Worm (Caenorhabditis elegans): ENCODE results near the gene C49A9.1.

The C49A9.1 gene

ce11 chrIV:6258967-6259366 is 31.0 kb downstream of the C49A9.1 start:
- no peak for TF ChIP-seq gmeb-2 (tag; optimal IDR thresholded peaks at IDR 0.05)
- TF ChIP-seq ceh-34 (tag; optimal IDR thresholded peaks at IDR 0.05): no peak
- no peak for TF ChIP-seq syd-9 (tag; optimal IDR thresholded peaks at IDR 0.05)
- no peak for TF ChIP-seq pat-9 (tag; optimal IDR thresholded peaks at IDR 0.05)
- no peak for TF ChIP-seq ceh-48 (tag; optimal IDR thresholded peaks at IDR 0.05)

ce11 chrIV:6259732-6260131 is 31.7 kb downstream of the C49A9.1 start, which contains the start of gene nlp-16:
TSS of gene nlp-16 (minus strand) at chrIV:6259832.
- TF ChIP-seq ceh-2 (tag; optimal IDR thresholded peaks at IDR 0.05) (no peak), syd-9 (tag; optimal IDR thresholded peaks at IDR 0.05) (no peak)

DNA sequence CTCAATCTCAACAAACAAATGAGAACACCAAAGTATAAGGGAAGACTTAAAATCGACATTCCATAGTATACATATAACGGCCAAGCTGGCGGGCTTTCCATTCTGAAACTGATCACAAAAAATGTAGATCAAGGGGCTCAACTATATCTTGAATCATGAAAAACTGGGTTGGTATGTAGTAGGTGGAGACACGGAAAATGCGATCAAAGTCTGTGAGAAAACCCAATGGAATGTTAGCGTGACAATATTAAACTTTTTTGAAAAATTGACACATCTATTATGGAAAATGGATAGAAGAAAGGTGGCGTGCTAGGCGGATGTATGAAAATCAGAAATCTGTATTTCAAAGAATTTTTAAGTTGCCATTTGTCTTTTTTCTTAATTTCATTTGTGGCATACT is 35.3 kb downstream of the C49A9.1 start, which contains the start of gene srv-28:
srv-28 (minus strand) TSS at position 101 of the 400 bp plus-strand sequence.
- TF ChIP-seq ceh-18 (tag; optimal IDR thresholded peaks at IDR 0.05) (no peak), ceh-31 (tag; optimal IDR thresholded peaks at IDR 0.05) (no peak), ceh-34 (tag; optimal IDR thresholded peaks at IDR 0.05) (no peak), elt-4 (tag; optimal IDR thresholded peaks at IDR 0.05) (no peak), ttx-3 (tag; optimal IDR thresholded peaks at IDR 0.05) (no peak), lin-11 (tag; optimal IDR thresholded peaks at IDR 0.05) (no peak)

DNA sequence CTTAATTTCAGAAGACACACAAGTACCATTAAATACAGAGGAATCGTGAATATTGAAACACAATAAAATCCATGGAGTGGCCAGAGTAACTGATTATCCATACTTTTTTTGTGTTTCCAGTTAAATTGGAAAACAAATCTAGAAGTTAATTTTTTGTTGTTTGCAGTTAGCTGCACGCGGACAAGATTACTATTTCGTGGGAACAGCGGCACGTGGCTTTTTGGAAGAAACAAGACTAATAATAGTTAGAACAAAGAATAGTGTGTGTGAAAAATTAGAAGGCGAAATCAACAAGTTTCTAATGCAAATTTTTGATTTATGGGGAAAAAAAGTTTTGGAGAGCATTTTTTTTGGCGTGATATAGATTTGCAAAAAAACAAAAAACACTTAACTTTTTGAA is 38.5 kb downstream of the C49A9.1 start, which contains the start of gene srv-29:
srv-29 (minus strand) TSS at position 101 of the 400 bp plus-strand sequence.
- TF ChIP-seq pat-9 (tag; optimal IDR thresholded peaks at IDR 0.05) (no peak), sox-2 (GFP tag; IDR thresholded peaks at IDR 0.05) (no peak), fax-1 (tag; optimal IDR thresholded peaks at IDR 0.05) (no peak), hlh-15 (tag; optimal IDR thresholded peaks at IDR 0.05) (no peak), dve-1 (tag; optimal IDR thresholded peaks at IDR 0.05) (no peak), ets-4 (tag; optimal IDR thresholded peaks at IDR 0.05) (no peak), tbx-7 (tag; optimal IDR thresholded peaks at IDR 0.05) (no peak), unc-86 (tag; optimal IDR thresholded peaks at IDR 0.05) (no peak), pros-1 (tag; optimal IDR thresholded peaks at IDR 0.05) (no peak), lim-6 (tag; optimal IDR thresholded peaks at IDR 0.05) (no peak)

DNA sequence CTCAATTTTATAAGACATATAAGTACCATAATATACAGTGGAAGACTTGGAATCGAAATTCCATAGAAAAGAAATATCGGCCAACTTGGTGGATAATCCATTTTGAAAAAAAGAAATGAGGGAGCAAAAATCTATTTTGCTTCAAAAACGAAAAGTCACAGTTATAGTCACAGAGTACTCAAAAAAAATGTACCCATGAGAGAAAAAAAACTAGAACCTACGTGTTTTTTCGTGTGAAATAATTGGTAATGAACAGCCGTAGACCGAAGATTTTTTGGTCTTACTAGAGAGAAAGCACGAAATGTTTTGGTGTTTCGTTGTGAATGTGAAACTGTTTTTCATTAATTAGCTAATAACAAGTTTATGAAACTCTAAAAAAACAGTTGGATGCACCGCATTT is 41.4 kb downstream of the C49A9.1 start, which contains the start of gene srv-30:
srv-30 (minus strand) TSS at position 101 of the 400 bp plus-strand sequence.
- TF ChIP-seq lin-11 (tag; optimal IDR thresholded peaks at IDR 0.05) (no peak), unc-42 (tag; optimal IDR thresholded peaks at IDR 0.05) (no peak), ceh-18 (tag; optimal IDR thresholded peaks at IDR 0.05) (no peak), ceh-45 (GFP tag; IDR thresholded peaks at IDR 0.05) (no peak), hlh-13 (GFP tag; optimal IDR thresholded peaks at IDR 0.05) (no peak), rnt-1 (tag; optimal IDR thresholded peaks at IDR 0.05) (no peak), ceh-2 (tag; optimal IDR thresholded peaks at IDR 0.05) (no peak), eyg-1 (tag; optimal IDR thresholded peaks at IDR 0.05) (no peak), ref-2 (tag; optimal IDR thresholded peaks at IDR 0.05) (no peak), elt-4 (tag; optimal IDR thresholded peaks at IDR 0.05) (no peak), ceh-34 (tag; optimal IDR thresholded peaks at IDR 0.05) (no peak), lim-6 (tag; optimal IDR thresholded peaks at IDR 0.05) (no peak), K09A11.1 (tag; optimal IDR thresholded peaks at IDR 0.05; ENCODE audit: insufficient read depth) (no peak), C08G9.2 (tag; optimal IDR thresholded peaks at IDR 0.05) (no peak), odd-2 (tag; optimal IDR thresholded peaks at IDR 0.05) (no peak), ttx-3 (tag; optimal IDR thresholded peaks at IDR 0.05) (no peak), C38D4.7 (GFP tag; optimal IDR thresholded peaks at IDR 0.05) (no peak), elt-2 (tag; optimal IDR thresholded peaks at IDR 0.05) (no peak), madf-2 (tag; optimal IDR thresholded peaks at IDR 0.05) (no peak), nhr-232 (tag; optimal IDR thresholded peaks at IDR 0.05) (no peak)
